Worm (Caenorhabditis elegans): Measurements from ENCODE around the gene W03C9.1.
A peak's percentile ranks its signal among the peaks of the same experiment; 100 is the strongest.

Gene W03C9.1

DNA sequence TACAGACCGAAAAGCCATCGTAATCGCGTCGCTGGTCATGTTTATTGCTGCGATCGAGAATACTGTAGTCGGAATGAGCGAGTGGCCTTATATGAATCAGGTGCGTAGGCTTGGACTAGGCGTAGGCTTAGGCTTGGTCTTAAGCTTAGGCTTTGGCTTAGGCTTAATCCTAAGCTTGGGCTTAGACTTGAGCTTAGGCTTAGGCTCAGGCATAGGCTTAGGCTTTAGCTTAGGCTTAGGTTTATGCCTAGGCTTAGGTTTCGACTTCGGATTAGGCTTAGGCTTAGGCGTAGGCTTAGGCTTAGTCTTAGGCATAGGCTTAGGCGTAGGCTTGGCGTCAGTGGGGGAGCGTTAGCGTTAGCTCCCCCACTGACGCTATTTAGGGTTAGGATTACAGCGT, 7.1 kb downstream of the W03C9.1 start:
- no peak for TF ChIP-seq ccch-3 (GFP tag; optimal IDR thresholded peaks at IDR 0.05)
- TF ChIP-seq ZK185.1 (tag; optimal IDR thresholded peaks at IDR 0.05; ENCODE audit: poor library complexity, severe bottlenecking): no peak
- TF ChIP-seq F49E8.2 (tag; optimal IDR thresholded peaks at IDR 0.05; ENCODE audit: insufficient read depth): no peak
- TF ChIP-seq let-526 (GFP tag; IDR thresholded peaks at IDR 0.05): no peak
- no peak for TF ChIP-seq ama-1 (optimal IDR thresholded peaks at IDR 0.05)
- no peak for TF ChIP-seq ama-1 (GFP tag; optimal IDR thresholded peaks at IDR 0.05)
- TF ChIP-seq nhr-80 (tag; optimal IDR thresholded peaks at IDR 0.05): no peak
- no peak for TF ChIP-seq hmg-20 (GFP tag; IDR thresholded peaks at IDR 0.05)
- no peak for TF ChIP-seq mel-28 (tag; optimal IDR thresholded peaks at IDR 0.05; ENCODE audit: borderline replicate concordance)
- TF ChIP-seq ztf-6 (GFP tag; IDR thresholded peaks at IDR 0.05): no peak
- no peak for TF ChIP-seq Y95B8A.8 (GFP tag; IDR thresholded peaks at IDR 0.05)
- no peak for TF ChIP-seq mcd-1 (GFP tag; IDR thresholded peaks at IDR 0.05)

DNA sequence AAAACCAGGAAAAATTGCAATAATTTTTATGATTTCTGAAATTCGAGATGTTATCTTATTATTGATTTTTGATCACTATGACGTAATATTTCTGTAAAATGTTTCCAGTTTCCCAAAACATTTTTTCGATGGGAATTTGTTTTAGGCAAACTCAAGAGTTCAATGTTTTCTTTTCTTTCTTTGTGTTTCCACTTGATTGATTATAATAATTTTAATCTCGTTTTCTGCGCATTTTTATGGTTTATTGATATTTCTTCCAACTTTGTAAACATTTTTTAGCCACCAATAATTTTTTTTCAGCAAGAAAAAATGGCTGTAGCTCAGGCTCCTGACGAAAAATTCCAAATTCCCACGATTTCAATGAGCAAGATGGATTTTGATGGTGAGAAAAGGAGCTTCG, 7.7 kb downstream of the W03C9.1 start, which contains the start of gene W03C9.6:
Gene W03C9.6, plus strand, starts transcription at position 301 of the 400 bp plus-strand sequence.
- TF ChIP-seq F39B2.1 (GFP tag; IDR thresholded peaks at IDR 0.05): no peak
- TF ChIP-seq dpl-1 (GFP tag; optimal IDR thresholded peaks at IDR 0.05): no peak
- no peak for TF ChIP-seq madf-8 (GFP tag; conservative IDR thresholded peaks at IDR 0.05)
- TF ChIP-seq C17E4.6 (GFP tag; IDR thresholded peaks at IDR 0.05): no peak
- TF ChIP-seq attf-6 (GFP tag; IDR thresholded peaks at IDR 0.05): no peak
- no peak for TF ChIP-seq F37B4.10 (GFP tag; IDR thresholded peaks at IDR 0.05)
- no peak for TF ChIP-seq nhr-120 (GFP tag; IDR thresholded peaks at IDR 0.05)
- no peak for TF ChIP-seq rpc-1 (optimal IDR thresholded peaks at IDR 0.05)
- no peak for TF ChIP-seq rpc-1 (tag; optimal IDR thresholded peaks at IDR 0.05)
- no peak for TF ChIP-seq bed-1 (GFP tag; IDR thresholded peaks at IDR 0.05)
- no peak for TF ChIP-seq B0035.1 (tag; optimal IDR thresholded peaks at IDR 0.05)
- TF ChIP-seq gei-17 (GFP tag; optimal IDR thresholded peaks at IDR 0.05): no peak
- no peak for TF ChIP-seq F57C9.4 (tag; optimal IDR thresholded peaks at IDR 0.05)
- no peak for TF ChIP-seq lsy-27 (tag; optimal IDR thresholded peaks at IDR 0.05; ENCODE audit: borderline replicate concordance, insufficient read depth)
- TF ChIP-seq T07F8.4 (tag; optimal IDR thresholded peaks at IDR 0.05): no peak

DNA sequence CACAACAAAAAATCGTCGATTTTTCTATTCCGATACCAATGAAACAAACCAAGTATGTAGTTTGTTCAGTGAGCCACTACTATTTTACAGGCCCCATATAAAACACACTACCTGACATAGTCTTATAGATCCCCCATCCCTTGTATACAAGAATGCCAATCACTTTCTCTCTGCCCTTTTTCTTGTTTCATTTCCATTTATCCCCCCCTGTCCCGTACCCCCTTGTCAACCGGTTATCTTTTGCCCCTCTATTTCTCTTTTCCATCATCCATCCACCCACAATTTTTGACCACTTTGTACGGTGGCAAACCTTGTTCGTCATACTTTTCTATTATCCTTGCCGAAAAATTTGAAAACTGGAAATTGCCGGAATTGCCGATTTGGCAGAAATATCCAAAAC, 9.0 kb downstream of the W03C9.1 start:
- no peak for TF ChIP-seq snpc-4 (GFP tag; optimal IDR thresholded peaks at IDR 0.05)
- no peak for TF ChIP-seq snpc-4 (tag; optimal IDR thresholded peaks at IDR 0.05)
- TF ChIP-seq gei-17 (GFP tag; optimal IDR thresholded peaks at IDR 0.05): no peak

DNA sequence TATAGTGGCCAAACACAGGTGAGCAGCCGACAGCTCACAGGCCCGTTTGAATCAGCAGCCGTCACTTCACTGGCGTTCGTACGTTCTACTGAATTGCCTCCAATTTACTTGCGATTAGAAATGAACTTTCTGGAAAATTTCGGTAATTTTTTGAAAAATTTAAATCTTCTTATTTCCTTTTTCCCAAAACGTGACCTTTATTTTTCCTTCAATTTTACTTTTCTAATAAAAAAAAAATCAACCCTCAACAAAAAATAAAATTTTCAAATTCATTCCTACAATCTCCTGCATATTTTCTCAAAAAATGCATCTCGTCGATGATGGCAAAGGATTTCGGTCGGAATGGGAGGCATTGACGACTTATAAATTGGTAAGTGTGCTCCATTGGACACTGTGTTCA, 13.5 kb downstream of the W03C9.1 start, which contains the start of gene W03C9.8:
Gene W03C9.8, plus strand, starts transcription at position 301 of the 400 bp plus-strand sequence.
- no peak for TF ChIP-seq C06A6.2 (GFP tag; conservative IDR thresholded peaks at IDR 0.05)
- TF ChIP-seq nhr-27 (tag; optimal IDR thresholded peaks at IDR 0.05): no peak
- TF ChIP-seq ZK185.1 (tag; optimal IDR thresholded peaks at IDR 0.05; ENCODE audit: poor library complexity, severe bottlenecking): no peak
- no peak for TF ChIP-seq him-1 (tag; optimal IDR thresholded peaks at IDR 0.05)

DNA sequence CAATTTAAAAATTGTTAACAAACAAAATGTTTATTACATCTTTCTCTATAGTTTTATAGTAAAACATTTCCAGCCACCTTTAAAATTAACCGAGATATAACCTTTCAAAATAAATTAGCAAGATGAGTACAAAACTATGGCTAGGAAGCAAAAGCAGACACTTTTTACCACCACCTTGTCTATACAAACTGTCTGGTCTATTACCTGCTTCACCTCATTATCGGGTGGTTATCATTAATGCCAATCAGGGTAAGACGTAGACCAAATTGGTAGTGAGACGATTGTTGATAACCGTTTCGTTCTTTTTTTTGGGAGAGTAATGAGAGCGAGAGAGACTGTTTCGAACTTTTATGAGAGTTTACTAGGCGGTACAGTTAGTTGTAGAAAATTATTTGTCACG, 25.5 kb downstream of the W03C9.1 start:
- TF ChIP-seq nhr-80 (tag; optimal IDR thresholded peaks at IDR 0.05) (peak; percentile 54), lsl-1 (GFP tag; optimal IDR thresholded peaks at IDR 0.05) (no peak), mcd-1 (GFP tag; IDR thresholded peaks at IDR 0.05) (no peak)

All from whole organism, young adult.